Worm (Caenorhabditis elegans) whole organism, L3 larva: ENCODE results near the gene fubl-3.

Experiments used
- ceh-16 ChIP-seq: sonication (generic microtip); optimal IDR thresholded peaks from 2 replicates; lab custom pipeline; 2017; ENCODE audit warnings: missing biosample characterization, missing genetic modification characterization
- ceh-28 ChIP-seq: fragments of 150-350 bp; optimal IDR thresholded peaks from 2 replicates; lab custom pipeline; 2014; ENCODE audit warnings: missing biosample characterization, missing genetic modification reagents, missing genetic modification characterization
- elt-1 ChIP-seq: fragments of 150-350 bp; optimal IDR thresholded peaks from 2 replicates; lab custom pipeline; 2014; ENCODE audit warnings: missing biosample characterization, missing genetic modification characterization
- sea-2 ChIP-seq: fragments of 150-350 bp; sonication (generic microtip); optimal IDR thresholded peaks from 4 replicates; lab custom pipeline; 2014; ENCODE audit warnings: missing biosample characterization, missing genetic modification reagents, missing genetic modification characterization
- zag-1 ChIP-seq: fragments of 150-350 bp; optimal IDR thresholded peaks from 2 replicates; lab custom pipeline; 2014; ENCODE audit warnings: missing biosample characterization, missing genetic modification characterization
- ztf-11 ChIP-seq: fragments of 150-350 bp; optimal IDR thresholded peaks from 2 replicates; lab custom pipeline; 2014; ENCODE audit warnings: missing biosample characterization, missing genetic modification characterization
- ztf-4 ChIP-seq: fragments of 150-350 bp; optimal IDR thresholded peaks from 2 replicates; lab custom pipeline; 2014; ENCODE audit warnings: missing biosample characterization, missing genetic modification characterization

DNA sequence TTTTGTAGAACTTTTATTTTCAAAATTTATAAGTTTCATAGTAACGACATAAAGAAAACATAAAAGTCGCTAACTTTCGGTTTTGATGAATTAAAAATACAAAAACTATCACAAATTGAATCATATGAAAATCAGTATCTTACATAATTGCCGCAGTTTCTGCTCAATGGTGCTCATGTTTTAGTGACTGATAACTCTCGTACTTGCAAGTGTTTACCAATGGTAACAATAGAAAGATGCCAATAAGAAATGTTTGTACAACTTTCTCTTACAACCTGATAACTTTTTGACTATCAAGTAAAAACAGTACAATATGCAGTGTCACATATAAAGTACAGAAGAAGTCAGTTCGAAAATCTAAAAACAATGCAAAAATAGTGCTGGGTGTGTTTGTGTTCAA lies 48.1 kb upstream of the fubl-3 start:
- no peak for TF ChIP-seq sea-2
- no peak for TF ChIP-seq ztf-11 (tag; lab: Kevin White, UChicago)
- TF ChIP-seq ceh-28 (tag; lab: Kevin White, UChicago), result no peak
- TF ChIP-seq ztf-4 (tag; lab: Kevin White, UChicago), result no peak
- TF ChIP-seq ceh-16, result no peak
- TF ChIP-seq zag-1 (tag; lab: Kevin White, UChicago), result no peak
- TF ChIP-seq elt-1, result no peak
